Worm (Caenorhabditis elegans) whole organism, L3 larva: Measurements from ENCODE around the gene srg-25.

ENCODE experiments used
- nhr-11 ChIP-seq: fragments of 150-350 bp; optimal IDR thresholded peaks from 2 replicates; lab custom pipeline; 2014; ENCODE audit warnings: missing biosample characterization, missing genetic modification characterization
- ztf-11 ChIP-seq: fragments of 150-350 bp; optimal IDR thresholded peaks from 2 replicates; lab custom pipeline; 2014; ENCODE audit warnings: missing biosample characterization, missing genetic modification characterization

ce11 chrV:5328314-5328713 lies 17.0 kb downstream of the srg-25 start, which contains the start of gene C10G8.8:
- no peak for TF ChIP-seq nhr-11 (tag; lab: Kevin White, UChicago)
- no peak for TF ChIP-seq ztf-11 (tag; lab: Kevin White, UChicago)
